Worm (Caenorhabditis elegans) whole organism, L1 larva: ENCODE measurements around the gene npr-31.

Experiments
- C04F5.9 ChIP-seq: sonication (generic microtip); optimal IDR thresholded peaks from 2 replicates; lab custom pipeline; 2016; ENCODE audit warnings: missing genetic modification characterization, missing compliant biosample characterization
- C16A3.4 ChIP-seq: fragments of 150-350 bp; optimal IDR thresholded peaks from 2 replicates; lab custom pipeline; 2014; ENCODE audit warnings: missing biosample characterization, missing genetic modification characterization
- Y116A8C.19 ChIP-seq: sonication (generic microtip); optimal IDR thresholded peaks from 2 replicates; lab custom pipeline; 2016; ENCODE audit warnings: missing compliant biosample characterization, missing genetic modification characterization, borderline replicate concordance
- aly-2 ChIP-seq: fragments of 150-350 bp; optimal IDR thresholded peaks from 2 replicates; lab custom pipeline; 2014; ENCODE audit warnings: missing biosample characterization, missing genetic modification characterization
- ceh-63 ChIP-seq: fragments of 200-800 bp; sonication (Bioruptor generic); optimal IDR thresholded peaks from 2 replicates; lab custom pipeline; 2018; ENCODE audit warnings: mild to moderate bottlenecking, missing genetic modification characterization, missing compliant biosample characterization
- ceh-82 ChIP-seq, 3 experiments: fragments of 150-350 bp in 1 of 3; sonication (generic microtip) in 2 of 3; optimal IDR thresholded peaks; 2 replicates each; lab custom pipeline; 2014 to 2017; ENCODE audit warnings: missing biosample characterization in 3 of 3, missing genetic modification characterization in 3 of 3
- ceh-88 ChIP-seq: fragments of 200-800 bp; sonication (Bioruptor generic); IDR thresholded peaks from 2 replicates; pipeline ENCODE4 v1.3.6; 2022; ENCODE audit warnings: missing genetic modification characterization, missing compliant biosample characterization
- ces-1 ChIP-seq: fragments of 150-350 bp; optimal IDR thresholded peaks from 2 replicates; lab custom pipeline; 2014; ENCODE audit warnings: missing biosample characterization, missing genetic modification reagents, missing genetic modification characterization
- egl-13 ChIP-seq: sonication (generic microtip); optimal IDR thresholded peaks from 2 replicates; lab custom pipeline; 2016; ENCODE audit warnings: missing genotype, missing genetic modification reagents, missing genetic modification characterization, missing compliant biosample characterization
- fkh-10 ChIP-seq: sonication (generic microtip); optimal IDR thresholded peaks from 2 replicates; lab custom pipeline; 2017; ENCODE audit warnings: missing biosample characterization, missing genetic modification reagents, missing genetic modification characterization
- fkh-8 ChIP-seq: sonication (generic microtip); optimal IDR thresholded peaks from 2 replicates; lab custom pipeline; 2016; ENCODE audit warnings: mild to moderate bottlenecking, missing genetic modification characterization, missing compliant biosample characterization
- grh-1 ChIP-seq: fragments of 200-800 bp; sonication (Bioruptor generic); IDR thresholded peaks from 2 replicates; pipeline ENCODE4 v1.3.6; 2022; ENCODE audit warnings: missing genetic modification reagents, missing genetic modification characterization, missing compliant biosample characterization
- hlh-17 ChIP-seq: fragments of 200-800 bp; sonication (Bioruptor generic); optimal IDR thresholded peaks from 2 replicates; lab custom pipeline; 2018; ENCODE audit warnings: missing genetic modification characterization, mild to moderate bottlenecking, missing compliant biosample characterization, moderate library complexity, borderline replicate concordance
- hpl-2 ChIP-seq: fragments of 150-350 bp; optimal IDR thresholded peaks from 2 replicates; lab custom pipeline; 2014; ENCODE audit warnings: missing biosample characterization, missing genetic modification reagents, missing genetic modification characterization
- irx-1 ChIP-seq: sonication (generic microtip); optimal IDR thresholded peaks from 2 replicates; lab custom pipeline; 2016; ENCODE audit warnings: missing genetic modification characterization, missing compliant biosample characterization
- isw-1 ChIP-seq: fragments of 200-800 bp; sonication (Bioruptor generic); IDR thresholded peaks from 2 replicates; pipeline ENCODE4 v1.3.6; 2022; ENCODE audit warnings: missing genetic modification characterization, missing compliant biosample characterization
- lin-14 ChIP-seq: fragments of 200-800 bp; sonication (Bioruptor generic); optimal IDR thresholded peaks from 2 replicates; lab custom pipeline; 2018; ENCODE audit warnings: mild to moderate bottlenecking, missing genetic modification characterization, moderate library complexity, missing compliant biosample characterization
- lin-39 ChIP-seq: fragments of 150-350 bp; optimal IDR thresholded peaks from 2 replicates; lab custom pipeline; 2014; ENCODE audit warnings: missing biosample characterization, missing genetic modification reagents, missing genetic modification characterization
- lir-3 ChIP-seq: sonication (generic microtip); optimal IDR thresholded peaks from 2 replicates; lab custom pipeline; 2016; ENCODE audit warnings: mild to moderate bottlenecking, missing genetic modification characterization, moderate library complexity, missing compliant biosample characterization; ENCODE audit not compliant: poor library complexity
- mep-1 ChIP-seq: fragments of 150-350 bp; optimal IDR thresholded peaks from 2 replicates; lab custom pipeline; 2014; ENCODE audit warnings: missing biosample characterization, missing genetic modification characterization
- nhr-19 ChIP-seq: fragments of 200-800 bp; sonication (Bioruptor generic); conservative IDR thresholded peaks from 2 replicates; pipeline ENCODE4 v1.3.6; 2022; ENCODE audit warnings: missing genetic modification characterization, missing compliant biosample characterization
- nhr-20 ChIP-seq: sonication (generic microtip); optimal IDR thresholded peaks from 2 replicates; lab custom pipeline; 2016; ENCODE audit warnings: mild to moderate bottlenecking, missing genetic modification characterization, missing compliant biosample characterization
- nhr-28 ChIP-seq: fragments of 150-350 bp; optimal IDR thresholded peaks from 2 replicates; lab custom pipeline; 2014; ENCODE audit warnings: missing biosample characterization, missing genetic modification characterization
- pqm-1 ChIP-seq: sonication (generic microtip); optimal IDR thresholded peaks from 3 replicates; lab custom pipeline; 2017; ENCODE audit warnings: missing biosample characterization, missing genetic modification characterization
- skn-1 ChIP-seq: fragments of 150-350 bp; optimal IDR thresholded peaks from 2 replicates; lab custom pipeline; 2014; ENCODE audit warnings: missing biosample characterization, missing genetic modification characterization
- snpc-4 ChIP-seq: fragments of 150-350 bp; optimal IDR thresholded peaks from 2 replicates; lab custom pipeline; 2014; ENCODE audit warnings: missing biosample characterization, missing genetic modification characterization
- snu-23 ChIP-seq: sonication (generic microtip); optimal IDR thresholded peaks from 2 replicates; lab custom pipeline; 2016; ENCODE audit warnings: missing genetic modification characterization, missing compliant biosample characterization
- sox-4 ChIP-seq: sonication (generic microtip); optimal IDR thresholded peaks from 2 replicates; lab custom pipeline; 2016; ENCODE audit warnings: missing genetic modification characterization, missing compliant biosample characterization
- sptf-1 ChIP-seq: fragments of 150-350 bp; optimal IDR thresholded peaks from 2 replicates; lab custom pipeline; 2014; ENCODE audit warnings: missing biosample characterization, missing genetic modification characterization
- tbx-2 ChIP-seq: sonication (generic microtip); optimal IDR thresholded peaks from 2 replicates; lab custom pipeline; 2016; ENCODE audit warnings: missing genetic modification characterization, missing compliant biosample characterization
- unc-130 ChIP-seq: fragments of 150-350 bp; optimal IDR thresholded peaks from 2 replicates; lab custom pipeline; 2017; ENCODE audit warnings: missing biosample characterization, missing genetic modification characterization, inconsistent platforms
- unc-62 ChIP-seq: fragments of 150-350 bp; optimal IDR thresholded peaks from 2 replicates; lab custom pipeline; 2014; ENCODE audit warnings: missing biosample characterization, missing genetic modification reagents, missing genetic modification characterization
- unc-86 ChIP-seq: sonication (generic microtip); optimal IDR thresholded peaks from 2 replicates; lab custom pipeline; 2016; ENCODE audit warnings: missing genetic modification characterization, missing compliant biosample characterization
- unc-98 ChIP-seq: fragments of 200-800 bp; sonication (Bioruptor generic); IDR thresholded peaks from 2 replicates; pipeline ENCODE4 v1.3.6; 2022; ENCODE audit warnings: missing genetic modification characterization, missing compliant biosample characterization
- xbp-1 ChIP-seq: sonication (generic microtip); optimal IDR thresholded peaks from 2 replicates; lab custom pipeline; 2016; ENCODE audit warnings: missing genetic modification characterization, missing compliant biosample characterization
- zag-1 ChIP-seq: fragments of 150-350 bp; optimal IDR thresholded peaks from 2 replicates; lab custom pipeline; 2014; ENCODE audit warnings: missing biosample characterization, missing genetic modification characterization

npr-31 gene

DNA sequence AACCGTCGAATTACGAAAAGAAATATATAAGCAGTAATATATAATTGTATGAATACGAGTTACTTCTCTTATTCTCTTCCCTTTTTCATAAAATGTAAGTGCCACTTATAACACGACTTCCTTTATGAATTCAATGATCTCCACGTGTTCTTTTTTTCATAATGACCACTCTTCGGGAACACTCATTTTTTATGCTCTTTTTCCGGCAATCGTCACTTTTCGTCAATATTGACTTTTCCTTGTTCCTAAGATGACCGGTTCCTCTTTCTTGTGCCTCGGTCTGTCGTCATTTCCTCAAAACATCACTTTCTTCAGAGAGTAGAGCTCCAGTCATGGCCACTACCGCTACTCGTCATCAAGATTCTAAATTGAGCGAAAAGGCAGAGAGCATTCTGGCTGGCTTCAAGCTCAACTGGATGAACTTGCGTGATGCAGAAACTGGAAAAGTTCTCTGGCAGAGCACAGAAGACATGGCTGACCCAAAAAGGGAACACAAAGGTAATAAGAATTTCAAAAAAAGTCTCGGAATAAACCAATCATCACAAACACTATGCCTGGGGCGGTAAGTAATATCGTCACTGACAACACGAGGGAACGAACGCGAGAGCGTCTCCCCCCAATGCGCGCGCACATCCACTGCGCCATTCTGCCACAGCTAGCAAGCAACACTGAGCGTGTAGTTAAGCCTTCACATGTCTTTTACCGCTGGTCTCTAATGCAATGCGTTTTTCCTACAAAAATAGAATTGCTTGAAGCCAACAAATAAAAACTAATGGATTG is 39.3 kb downstream of the npr-31 start, which contains the start of gene pdl-1 (continued):
- TF ChIP-seq ceh-82 (tag; optimal IDR thresholded peaks at IDR 0.05; lab: Kevin White, UChicago) (peak; percentile 35 to 83 (median 68)), egl-13 (tag; lab: Kevin White, UChicago) (peak; percentile 38), isw-1 (GFP tag; lab: Robert Waterston, UW) (peak; percentile 43), sptf-1 (tag; lab: Kevin White, UChicago) (no peak), zag-1 (tag; lab: Kevin White, UChicago) (no peak), aly-2 (tag; lab: Kevin White, UChicago) (no peak), skn-1 (tag; lab: Kevin White, UChicago) (peak; percentile 60), nhr-20 (peak; percentile 73), C16A3.4 (peak; percentile 84), unc-98 (no peak), tbx-2 (peak; percentile 65), ceh-88 (GFP tag; lab: Robert Waterston, UW) (0 out of 2 replicates have a peak, but pooled peaks have one; percentile 42), lir-3 (tag; lab: Kevin White, UChicago) (peak; percentile 87), ceh-63 (GFP tag; lab: Kevin White, UChicago) (no peak), snu-23 (GFP tag; lab: Kevin White, UChicago) (peak; percentile 83), fkh-8 (peak; percentile 62), unc-86 (tag; lab: Kevin White, UChicago) (peak; percentile 48), hpl-2 (no peak), grh-1 (GFP tag; lab: Robert Waterston, UW) (peak; percentile 55; the same call in 1 of the 2 replicates), Y116A8C.19 (tag; lab: Kevin White, UChicago) (no peak), sox-4 (tag; lab: Kevin White, UChicago) (no peak), unc-62 (GFP tag; lab: Kevin White, UChicago) (no peak), lin-39 (tag; lab: Kevin White, UChicago) (no peak), pqm-1 (tag; lab: Kevin White, UChicago) (no peak), nhr-19 (GFP tag; lab: Robert Waterston, UW) (peak; percentile 73), irx-1 (tag; lab: Kevin White, UChicago) (peak; percentile 17), ces-1 (GFP tag; lab: Kevin White, UChicago) (no peak), xbp-1 (tag; lab: Kevin White, UChicago) (peak; percentile 64), fkh-10 (GFP tag; lab: Kevin White, UChicago) (peak; percentile 64), unc-130 (tag; lab: Kevin White, UChicago) (peak; percentile 15), lin-14 (GFP tag; lab: Kevin White, UChicago) (peak; percentile 61), hlh-17 (no peak), C04F5.9 (tag; lab: Kevin White, UChicago) (peak; percentile 10), snpc-4 (peak; percentile 58)

- TF ChIP-seq unc-62 (GFP tag; lab: Kevin White, UChicago) (no peak), mep-1 (tag; lab: Kevin White, UChicago) (no peak)
- TF ChIP-seq, all 84 proteins: peak for 0
These were observed 41.7 kb downstream of the npr-31 start for ce11 chrII:7186117-7186516.

DNA sequence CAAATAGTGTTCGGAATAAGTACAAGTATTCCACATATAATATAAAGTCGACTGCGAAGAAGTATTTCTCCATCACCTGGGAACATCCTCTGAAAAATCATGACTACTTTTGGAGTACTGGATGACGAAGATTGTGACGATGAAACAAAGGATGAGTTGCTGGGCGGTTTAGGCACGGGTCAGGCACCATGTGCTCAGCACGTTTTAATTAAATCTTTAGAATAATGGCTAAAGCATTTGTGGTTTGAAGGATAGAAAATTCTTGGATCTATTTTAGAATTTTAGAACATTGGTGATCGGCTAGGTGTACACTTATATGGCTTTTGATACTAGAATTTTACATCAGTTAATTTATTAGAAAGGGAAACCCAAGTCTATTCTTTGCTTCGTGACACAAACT is 42.7 kb downstream of the npr-31 start, which contains the start of gene C27H5.6:
Gene C27H5.6 (minus strand): TSS at position 101 of the 400 bp plus-strand sequence.
- TF ChIP-seq lin-39 (tag; lab: Kevin White, UChicago) (no peak), aly-2 (tag; lab: Kevin White, UChicago) (no peak), lir-3 (tag; lab: Kevin White, UChicago) (peak; percentile 34), egl-13 (tag; lab: Kevin White, UChicago) (no peak), nhr-28 (tag; lab: Kevin White, UChicago) (no peak)
